Fruit fly (Drosophila melanogaster) whole organism, embryonic: ENCODE data around the gene Mccc1.

Source experiments
- Adf1 ChIP-seq: fragments of 200-800 bp; sonication (Bioruptor generic); IDR thresholded peaks from 2 replicates; pipeline ENCODE4 v1.3.6; 2022; ENCODE audit warnings: missing biosample characterization, missing genetic modification characterization
- Bteb2 ChIP-seq: fragments of 200-800 bp; sonication (Bioruptor generic); optimal IDR thresholded peaks from 2 replicates; lab custom pipeline; 2016; ENCODE audit warnings: missing biosample characterization, missing genetic modification characterization
- CG10543 ChIP-seq: fragments of 200-800 bp; sonication (Bioruptor generic); optimal IDR thresholded peaks from 3 replicates; lab custom pipeline; 2017; ENCODE audit warnings: missing biosample characterization, mild to moderate bottlenecking, missing genetic modification characterization, moderate library complexity
- CG11456 ChIP-seq: fragments of 200-800 bp; sonication (Bioruptor generic); IDR thresholded peaks from 3 replicates; pipeline ENCODE4 v1.3.6; 2022; ENCODE audit warnings: missing biosample characterization, missing genetic modification characterization
- CG11695 ChIP-seq: fragments of 200-800 bp; sonication (Bioruptor generic); IDR thresholded peaks from 3 replicates; pipeline ENCODE4 v1.3.6; 2022; ENCODE audit warnings: missing biosample characterization, missing genetic modification characterization
- CG12744 ChIP-seq: fragments of 200-800 bp; sonication (Bioruptor generic); optimal IDR thresholded peaks from 2 replicates; lab custom pipeline; 2016; ENCODE audit warnings: missing biosample characterization, missing genetic modification characterization
- CG12942 ChIP-seq: fragments of 200-800 bp; sonication (Bioruptor generic); optimal IDR thresholded peaks from 3 replicates; lab custom pipeline; 2016; ENCODE audit warnings: missing biosample characterization, missing genetic modification characterization
- CG13424 ChIP-seq: fragments of 200-800 bp; sonication (Bioruptor generic); optimal IDR thresholded peaks from 2 replicates; lab custom pipeline; 2019; ENCODE audit warnings: missing biosample characterization, mild to moderate bottlenecking, missing genetic modification characterization, moderate library complexity
- CG14050 ChIP-seq: fragments of 200-800 bp; sonication (Bioruptor generic); IDR thresholded peaks from 3 replicates; pipeline ENCODE4 v1.3.6; 2022; ENCODE audit warnings: missing biosample characterization, missing genetic modification characterization
- CG14667 ChIP-seq: fragments of 200-800 bp; sonication (Bioruptor generic); IDR thresholded peaks from 2 replicates; pipeline ENCODE4 v1.3.6; 2022; ENCODE audit warnings: missing biosample characterization, missing genetic modification characterization
- CG17328 ChIP-seq: fragments of 200-800 bp; sonication (Bioruptor generic); IDR thresholded peaks from 2 replicates; pipeline ENCODE4 v1.3.6; 2022; ENCODE audit warnings: missing biosample characterization, missing genetic modification characterization
- CG18262 ChIP-seq: fragments of 200-800 bp; optimal IDR thresholded peaks from 3 replicates; lab custom pipeline; 2019; ENCODE audit warnings: missing biosample characterization, mild to moderate bottlenecking, missing genetic modification characterization, moderate library complexity
- CG3163 ChIP-seq: fragments of 200-800 bp; sonication (Bioruptor generic); optimal IDR thresholded peaks from 3 replicates; lab custom pipeline; 2016; ENCODE audit warnings: missing biosample characterization, missing genetic modification characterization
- CG32772 ChIP-seq: fragments of 200-800 bp; sonication (Bioruptor generic); IDR thresholded peaks from 2 replicates; pipeline ENCODE4 v1.3.6; 2022; ENCODE audit warnings: missing biosample characterization, missing genetic modification characterization
- CG6654 ChIP-seq: fragments of 200-800 bp; sonication (Bioruptor generic); optimal IDR thresholded peaks from 2 replicates; lab custom pipeline; 2017; ENCODE audit warnings: missing biosample characterization, mild to moderate bottlenecking, missing genetic modification characterization
- CG7357 ChIP-seq: fragments of 200-800 bp; sonication (Bioruptor generic); IDR thresholded peaks from 3 replicates; pipeline ENCODE4 v1.3.6; 2022; ENCODE audit warnings: missing biosample characterization, missing genetic modification characterization
- CG7556 ChIP-seq: fragments of 200-800 bp; sonication (Bioruptor generic); optimal IDR thresholded peaks from 2 replicates; lab custom pipeline; 2017; ENCODE audit warnings: missing biosample characterization, mild to moderate bottlenecking, missing genetic modification characterization
- CG7839 ChIP-seq: fragments of 200-800 bp; sonication (Bioruptor generic); optimal IDR thresholded peaks from 3 replicates; lab custom pipeline; 2018; ENCODE audit warnings: missing biosample characterization, mild to moderate bottlenecking, missing genetic modification characterization, moderate library complexity
- CG8089 ChIP-seq: fragments of 200-800 bp; sonication (Bioruptor generic); optimal IDR thresholded peaks from 3 replicates; lab custom pipeline; 2016; ENCODE audit warnings: missing biosample characterization, missing genetic modification characterization
- CG8388 ChIP-seq: fragments of 200-800 bp; sonication (Bioruptor generic); optimal IDR thresholded peaks from 2 replicates; lab custom pipeline; 2019; ENCODE audit warnings: missing biosample characterization, mild to moderate bottlenecking, missing genetic modification characterization, moderate library complexity
- CG9797 ChIP-seq: fragments of 200-800 bp; sonication (Bioruptor generic); optimal IDR thresholded peaks from 3 replicates; lab custom pipeline; 2018; ENCODE audit warnings: missing biosample characterization, mild to moderate bottlenecking, missing genetic modification characterization
- CkIIα-i1 ChIP-seq: fragments of 200-800 bp; sonication (Bioruptor generic); IDR thresholded peaks from 2 replicates; pipeline ENCODE4 v1.3.6; 2022; ENCODE audit warnings: missing biosample characterization, missing genetic modification characterization
- Dip2 ChIP-seq: fragments of 200-800 bp; sonication (Bioruptor generic); IDR thresholded peaks from 2 replicates; pipeline ENCODE4 v1.3.6; 2022; ENCODE audit warnings: missing biosample characterization, missing genetic modification characterization
- ERR ChIP-seq: fragments of 200-800 bp; sonication (Bioruptor generic); optimal IDR thresholded peaks from 2 replicates; lab custom pipeline; 2016; ENCODE audit warnings: missing biosample characterization, missing genetic modification characterization
- Fer1 ChIP-seq: fragments of 200-800 bp; sonication (Bioruptor generic); optimal IDR thresholded peaks from 2 replicates; lab custom pipeline; 2017; ENCODE audit warnings: missing biosample characterization, mild to moderate bottlenecking, missing genetic modification characterization
- Gug ChIP-seq: fragments of 200-800 bp; sonication (Bioruptor generic); IDR thresholded peaks from 4 replicates; pipeline ENCODE4 v1.3.6; 2022; ENCODE audit warnings: missing biosample characterization, missing genetic modification characterization
- Hr39 ChIP-seq: fragments of >200 bp; optimal IDR thresholded peaks from 2 replicates; lab custom pipeline; 2017
- Sox102F ChIP-seq: fragments of 200-800 bp; sonication (Bioruptor generic); optimal IDR thresholded peaks from 2 replicates; lab custom pipeline; 2018; ENCODE audit warnings: missing biosample characterization, mild to moderate bottlenecking, missing genetic modification characterization, moderate library complexity
- Stat92E ChIP-seq, 3 experiments: fragments of >200 bp in 2 of 3; fragments of 200-800 bp in 1 of 3; sonication (Bioruptor generic) in 1 of 3; optimal IDR thresholded peaks; 2 replicates each; lab custom pipeline; 2017 to 2019; ENCODE audit warnings: missing biosample characterization in 3 of 3, missing genetic modification characterization in 3 of 3, mild to moderate bottlenecking in 1 of 3, moderate library complexity in 1 of 3
- TFAM ChIP-seq: fragments of 200-800 bp; sonication (Bioruptor generic); optimal IDR thresholded peaks from 2 replicates; lab custom pipeline; 2017; ENCODE audit warnings: missing biosample characterization, missing genetic modification characterization, inconsistent platforms
- abd-A ChIP-seq: fragments of 200-800 bp; sonication (Bioruptor generic); optimal IDR thresholded peaks from 3 replicates; lab custom pipeline; 2019; ENCODE audit warnings: missing biosample characterization, mild to moderate bottlenecking, missing genetic modification characterization, moderate library complexity
- cas ChIP-seq: fragments of 200-800 bp; sonication (Bioruptor generic); IDR thresholded peaks from 2 replicates; pipeline ENCODE4 v1.3.6; 2022; ENCODE audit warnings: missing biosample characterization, missing genetic modification characterization
- ci ChIP-seq: fragments of 200-800 bp; sonication (Bioruptor generic); IDR thresholded peaks from 3 replicates; pipeline ENCODE4 v1.3.6; 2022; ENCODE audit warnings: missing biosample characterization, missing genetic modification characterization
- crp ChIP-seq, 2 experiments: fragments of 200-800 bp; sonication (Bioruptor generic); optimal IDR thresholded peaks; 2 replicates in 1 of 2; 3 replicates in 1 of 2; lab custom pipeline; 2017; ENCODE audit warnings: missing biosample characterization in 2 of 2, missing genetic modification characterization in 2 of 2, mild to moderate bottlenecking in 1 of 2, moderate library complexity in 1 of 2
- ewg ChIP-seq: fragments of 200-800 bp; sonication (Bioruptor generic); optimal IDR thresholded peaks from 3 replicates; lab custom pipeline; 2017; ENCODE audit warnings: mild to moderate bottlenecking, missing biosample characterization, missing genetic modification reagents, missing genetic modification characterization
- fd96Cb ChIP-seq: fragments of 200-800 bp; sonication (Bioruptor generic); optimal IDR thresholded peaks from 2 replicates; lab custom pipeline; 2018; ENCODE audit warnings: missing biosample characterization, mild to moderate bottlenecking, missing genetic modification characterization, moderate library complexity
- gro ChIP-seq: fragments of 200-800 bp; sonication (Bioruptor generic); optimal IDR thresholded peaks from 2 replicates; lab custom pipeline; 2016; ENCODE audit warnings: missing biosample characterization, missing genetic modification characterization
- gsb-n ChIP-seq: fragments of 200-800 bp; sonication (Bioruptor generic); optimal IDR thresholded peaks from 3 replicates; lab custom pipeline; 2018; ENCODE audit warnings: missing biosample characterization, mild to moderate bottlenecking, missing genetic modification characterization
- h ChIP-seq: fragments of >200 bp; optimal IDR thresholded peaks from 2 replicates; lab custom pipeline; 2017
- hb ChIP-seq: fragments of 200-800 bp; sonication (Bioruptor generic); IDR thresholded peaks from 3 replicates; pipeline ENCODE4 v1.3.6; 2022; ENCODE audit warnings: missing biosample characterization, missing genetic modification characterization; ENCODE audit not compliant: partially characterized antibody
- insv ChIP-seq, 2 experiments: fragments of 200-800 bp; sonication (Bioruptor generic); optimal IDR thresholded peaks; 3 replicates each; lab custom pipeline; 2016 to 2018; ENCODE audit warnings: missing biosample characterization in 2 of 2, missing genetic modification characterization in 2 of 2
- kay ChIP-seq: fragments of 200-800 bp; sonication (Bioruptor generic); optimal IDR thresholded peaks from 2 replicates; lab custom pipeline; 2016; ENCODE audit warnings: missing biosample characterization, missing genetic modification characterization
- kni ChIP-seq: fragments of 200-800 bp; sonication (Bioruptor generic); optimal IDR thresholded peaks from 3 replicates; lab custom pipeline; 2017; ENCODE audit warnings: mild to moderate bottlenecking, missing biosample characterization, missing genetic modification reagents, missing genetic modification characterization
- luna ChIP-seq: fragments of 200-800 bp; sonication (Bioruptor generic); optimal IDR thresholded peaks from 2 replicates; lab custom pipeline; 2016; ENCODE audit warnings: missing biosample characterization, missing genetic modification characterization
- onecut ChIP-seq: fragments of 200-800 bp; sonication (Bioruptor generic); IDR thresholded peaks from 2 replicates; pipeline ENCODE4 v1.3.6; 2022; ENCODE audit warnings: missing biosample characterization, missing genetic modification characterization
- p53 ChIP-seq: fragments of 200-800 bp; sonication (Bioruptor generic); optimal IDR thresholded peaks from 2 replicates; lab custom pipeline; 2016; ENCODE audit warnings: missing biosample characterization, missing genetic modification characterization
- row ChIP-seq: fragments of 200-800 bp; sonication (Bioruptor generic); IDR thresholded peaks from 3 replicates; pipeline ENCODE4 v1.3.6; 2022; ENCODE audit warnings: missing biosample characterization, missing genetic modification characterization
- scrt ChIP-seq: fragments of 200-800 bp; sonication (Bioruptor generic); optimal IDR thresholded peaks from 2 replicates; lab custom pipeline; 2018; ENCODE audit warnings: missing biosample characterization, mild to moderate bottlenecking, missing genetic modification characterization, moderate library complexity
- sob ChIP-seq: fragments of 200-800 bp; sonication (Bioruptor generic); IDR thresholded peaks from 2 replicates; pipeline ENCODE4 v1.3.6; 2022; ENCODE audit warnings: missing biosample characterization, missing genetic modification characterization
- tna ChIP-seq: fragments of 200-800 bp; sonication (Bioruptor generic); IDR thresholded peaks from 2 replicates; pipeline ENCODE4 v1.3.6; 2022; ENCODE audit warnings: missing biosample characterization, missing genetic modification characterization; ENCODE audit not compliant: partially characterized antibody
- wor ChIP-seq: fragments of 200-800 bp; sonication (Bioruptor generic); IDR thresholded peaks from 2 replicates; pipeline ENCODE4 v1.3.6; 2022; ENCODE audit warnings: missing biosample characterization, missing genetic modification characterization
- z ChIP-seq: fragments of 200-800 bp; sonication (Bioruptor generic); IDR thresholded peaks from 3 replicates; pipeline ENCODE4 v1.3.6; 2022; ENCODE audit warnings: missing biosample characterization, missing genetic modification characterization

The Mccc1 gene

DNA sequence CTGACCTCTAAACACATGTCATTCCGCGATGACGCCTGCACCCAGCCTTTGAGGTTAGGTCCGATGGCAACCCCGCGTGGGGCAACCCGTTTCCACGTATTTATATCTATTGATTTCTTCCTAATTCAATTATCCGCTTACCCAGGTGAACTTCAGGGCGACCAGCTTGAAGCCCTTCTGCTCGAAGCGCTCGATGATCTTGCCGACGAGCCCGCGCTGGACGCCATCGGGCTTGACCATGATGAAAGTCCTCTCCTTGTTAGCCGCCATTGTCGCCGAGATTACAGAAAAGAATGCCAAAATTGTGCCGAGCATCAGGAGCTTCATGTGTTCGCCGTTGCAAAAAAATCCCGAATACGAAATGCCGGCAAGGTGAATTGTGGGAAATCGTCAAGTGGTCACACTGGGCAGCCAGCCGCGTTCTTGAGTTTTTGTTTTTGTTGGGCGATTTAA is 48.1 kb downstream of the Mccc1 start, which contains the start of gene awd (continued):
- no peak for TF ChIP-seq Gug (GFP tag; lab: Robert Waterston, UW)
- TF ChIP-seq Hr39 (lab: Kevin White, UChicago), result no peak
- TF ChIP-seq crp (GFP tag; optimal IDR thresholded peaks at IDR 0.05; lab: Kevin White, UChicago), result peak in 1 of 2 experiments; percentile 28
- TF ChIP-seq CG6654 (GFP tag; lab: Kevin White, UChicago), result no peak
- TF ChIP-seq CG12744 (GFP tag; lab: Kevin White, UChicago), result no peak
- no peak for TF ChIP-seq z (GFP tag; lab: Robert Waterston, UW)
- no peak for TF ChIP-seq Dip2 (GFP tag; lab: Robert Waterston, UW)
- peak; percentile 16 for TF ChIP-seq scrt
- no peak for TF ChIP-seq CG11456
- no peak for TF ChIP-seq p53 (GFP tag; lab: Kevin White, UChicago)
- TF ChIP-seq h (lab: Kevin White, UChicago), result no peak
- no peak for TF ChIP-seq fd96Cb (tag; lab: Kevin White, UChicago)
- no peak for TF ChIP-seq luna
- TF ChIP-seq gro, result no peak
- no peak for TF ChIP-seq sob (GFP tag; lab: Robert Waterston, UW)
- TF ChIP-seq Fer1 (GFP tag; lab: Kevin White, UChicago), result no peak
- no peak for TF ChIP-seq ci (GFP tag; lab: Robert Waterston, UW)
- TF ChIP-seq wor (GFP tag; lab: Robert Waterston, UW), result no peak
- peak; percentile 46 for TF ChIP-seq CG10543 (GFP tag; lab: Kevin White, UChicago)
- TF ChIP-seq tna (GFP tag; lab: Robert Waterston, UW), result peak; percentile 15; the same call in 1 of the 2 replicates
- no peak for TF ChIP-seq CkIIα-i1
- TF ChIP-seq Bteb2 (GFP tag; lab: Kevin White, UChicago), result no peak
- TF ChIP-seq CG14667 (GFP tag; lab: Robert Waterston, UW), result no peak
- TF ChIP-seq CG8388, result no peak
- no peak for TF ChIP-seq CG17328 (GFP tag; lab: Robert Waterston, UW)
- no peak for TF ChIP-seq CG7357
- TF ChIP-seq CG3163 (GFP tag; lab: Kevin White, UChicago), result peak; percentile 5
- TF ChIP-seq abd-A, result no peak
- no peak for TF ChIP-seq gsb-n
- no peak for TF ChIP-seq Sox102F (GFP tag; lab: Kevin White, UChicago)
- no peak for TF ChIP-seq CG14050
- TF ChIP-seq insv (GFP tag; optimal IDR thresholded peaks at IDR 0.05; lab: Kevin White, UChicago), result no peak
- TF ChIP-seq CG12942 (GFP tag; lab: Kevin White, UChicago), result no peak
- no peak for TF ChIP-seq hb (GFP tag; lab: Robert Waterston, UW)
- TF ChIP-seq onecut (GFP tag; lab: Robert Waterston, UW), result peak; percentile 75
- no peak for TF ChIP-seq CG8089 (GFP tag; lab: Kevin White, UChicago)
- no peak for TF ChIP-seq kay (GFP tag; lab: Kevin White, UChicago)
- TF ChIP-seq cas (GFP tag; lab: Robert Waterston, UW), result no peak
- no peak for TF ChIP-seq CG32772 (GFP tag; lab: Robert Waterston, UW)
- TF ChIP-seq CG7556 (GFP tag; lab: Kevin White, UChicago), result no peak
- TF ChIP-seq ewg, result no peak
- TF ChIP-seq row, result peak; percentile 24; the same call in 1 of the 3 replicates
- TF ChIP-seq Adf1, result no peak
- peak; percentile 20 for TF ChIP-seq ERR (GFP tag; lab: Kevin White, UChicago)
- peak in 1 of 3 experiments; percentile 5 for TF ChIP-seq Stat92E (GFP tag; optimal IDR thresholded peaks at IDR 0.05; lab: Kevin White, UChicago)
- TF ChIP-seq CG9797, result peak; percentile 88
- no peak for TF ChIP-seq CG7839 (tag; lab: Kevin White, UChicago)
- TF ChIP-seq TFAM (GFP tag; lab: Kevin White, UChicago), result no peak
- TF ChIP-seq kni (GFP tag; lab: Kevin White, UChicago), result no peak
- TF ChIP-seq CG13424 (tag; lab: Kevin White, UChicago), result no peak
- no peak for TF ChIP-seq CG11695
- no peak for TF ChIP-seq CG18262 (tag; lab: Kevin White, UChicago)
